Fruit fly (Drosophila melanogaster) whole organism, embryonic: ENCODE results near the gene sff.
A peak's percentile ranks its signal among the peaks of the same experiment; 100 is the strongest.

Source experiments
- Antp ChIP-seq: fragments of 200-800 bp; sonication (Bioruptor generic); optimal IDR thresholded peaks from 3 replicates; lab custom pipeline; 2016; ENCODE audit warnings: missing biosample characterization, missing genetic modification characterization
- B-H2 ChIP-seq: fragments of 200-800 bp; sonication (Bioruptor generic); optimal IDR thresholded peaks from 2 replicates; lab custom pipeline; 2018; ENCODE audit warnings: missing biosample characterization, mild to moderate bottlenecking, missing genetic modification characterization
- BtbVII ChIP-seq: fragments of 200-800 bp; sonication (Bioruptor generic); optimal IDR thresholded peaks from 3 replicates; lab custom pipeline; 2017; ENCODE audit warnings: missing biosample characterization, mild to moderate bottlenecking, missing genetic modification characterization
- CG1024 ChIP-seq: fragments of 200-800 bp; sonication (Bioruptor generic); IDR thresholded peaks from 2 replicates; pipeline ENCODE4 v1.3.6; 2022; ENCODE audit warnings: missing biosample characterization, missing genetic modification characterization
- CG10462 ChIP-seq: fragments of 200-800 bp; sonication (Bioruptor generic); optimal IDR thresholded peaks from 2 replicates; lab custom pipeline; 2016; ENCODE audit warnings: missing biosample characterization, missing genetic modification characterization
- CG12744 ChIP-seq: fragments of 200-800 bp; sonication (Bioruptor generic); optimal IDR thresholded peaks from 2 replicates; lab custom pipeline; 2016; ENCODE audit warnings: missing biosample characterization, missing genetic modification characterization
- CG12942 ChIP-seq: fragments of 200-800 bp; sonication (Bioruptor generic); optimal IDR thresholded peaks from 3 replicates; lab custom pipeline; 2016; ENCODE audit warnings: missing biosample characterization, missing genetic modification characterization
- CG13775 ChIP-seq: fragments of 200-800 bp; sonication (Bioruptor generic); optimal IDR thresholded peaks from 3 replicates; lab custom pipeline; 2017; ENCODE audit warnings: missing biosample characterization, mild to moderate bottlenecking, missing genetic modification characterization
- CG14014 ChIP-seq: fragments of 200-800 bp; sonication (Bioruptor generic); IDR thresholded peaks from 2 replicates; pipeline ENCODE4 v1.3.6; 2022; ENCODE audit warnings: missing biosample characterization, missing genetic modification characterization
- CG17568 ChIP-seq: fragments of 200-800 bp; sonication (Bioruptor generic); optimal IDR thresholded peaks from 2 replicates; lab custom pipeline; 2018; ENCODE audit warnings: missing biosample characterization, mild to moderate bottlenecking, missing genetic modification characterization, moderate library complexity
- CG18619 ChIP-seq: fragments of 200-800 bp; sonication (Bioruptor generic); optimal IDR thresholded peaks from 3 replicates; lab custom pipeline; 2017; ENCODE audit warnings: missing biosample characterization, mild to moderate bottlenecking, missing genetic modification characterization
- CG18764 ChIP-seq: fragments of 200-800 bp; sonication (Bioruptor generic); optimal IDR thresholded peaks from 3 replicates; lab custom pipeline; 2016; ENCODE audit warnings: missing biosample characterization, missing genetic modification characterization
- CG3163 ChIP-seq: fragments of 200-800 bp; sonication (Bioruptor generic); optimal IDR thresholded peaks from 3 replicates; lab custom pipeline; 2016; ENCODE audit warnings: missing biosample characterization, missing genetic modification characterization
- CG33557 ChIP-seq: fragments of 200-800 bp; sonication (Bioruptor generic); optimal IDR thresholded peaks from 2 replicates; lab custom pipeline; 2019; ENCODE audit warnings: missing biosample characterization, mild to moderate bottlenecking, missing genetic modification characterization, moderate library complexity
- CG34422 ChIP-seq: fragments of 200-800 bp; sonication (Bioruptor generic); IDR thresholded peaks from 3 replicates; pipeline ENCODE4 v1.3.6; 2022; ENCODE audit warnings: missing biosample characterization, missing genetic modification characterization
- CG3726 ChIP-seq: fragments of 200-800 bp; sonication (Bioruptor generic); IDR thresholded peaks from 3 replicates; pipeline ENCODE4, ENCODE4 v1.3.6; 2022; ENCODE audit warnings: missing biosample characterization, missing genetic modification characterization
- CG4424 ChIP-seq: fragments of 200-800 bp; sonication (Bioruptor generic); optimal IDR thresholded peaks from 3 replicates; lab custom pipeline; 2016; ENCODE audit warnings: missing biosample characterization, missing genetic modification characterization
- CG4617 ChIP-seq: fragments of 200-800 bp; sonication (Bioruptor generic); optimal IDR thresholded peaks from 3 replicates; lab custom pipeline; 2016; ENCODE audit warnings: missing biosample characterization, missing genetic modification characterization, borderline replicate concordance
- CG6765 ChIP-seq: fragments of 200-800 bp; sonication (Bioruptor generic); optimal IDR thresholded peaks from 3 replicates; lab custom pipeline; 2017; ENCODE audit warnings: missing biosample characterization, mild to moderate bottlenecking, missing genetic modification characterization
- CG6791 ChIP-seq: fragments of 200-800 bp; sonication (Bioruptor generic); IDR thresholded peaks from 3 replicates; pipeline ENCODE4 v1.3.6; 2022; ENCODE audit warnings: missing biosample characterization, missing genetic modification characterization; ENCODE audit not compliant: partially characterized antibody
- CG7357 ChIP-seq: fragments of 200-800 bp; sonication (Bioruptor generic); IDR thresholded peaks from 3 replicates; pipeline ENCODE4 v1.3.6; 2022; ENCODE audit warnings: missing biosample characterization, missing genetic modification characterization
- CG8765 ChIP-seq: fragments of 200-800 bp; sonication (Bioruptor generic); IDR thresholded peaks from 2 replicates; pipeline ENCODE4 v1.3.6; 2022; ENCODE audit warnings: missing biosample characterization, missing genetic modification characterization
- CG8944 ChIP-seq: fragments of 200-800 bp; sonication (Bioruptor generic); optimal IDR thresholded peaks from 3 replicates; lab custom pipeline; 2016; ENCODE audit warnings: missing biosample characterization, missing genetic modification characterization
- CG9817 ChIP-seq: fragments of 200-800 bp; sonication (Bioruptor generic); optimal IDR thresholded peaks from 2 replicates; lab custom pipeline; 2018; ENCODE audit warnings: missing biosample characterization, mild to moderate bottlenecking, missing genetic modification characterization, moderate library complexity
- Dip2 ChIP-seq: fragments of 200-800 bp; sonication (Bioruptor generic); IDR thresholded peaks from 2 replicates; pipeline ENCODE4 v1.3.6; 2022; ENCODE audit warnings: missing biosample characterization, missing genetic modification characterization
- Dp ChIP-seq: fragments of 200-800 bp; sonication (Bioruptor generic); optimal IDR thresholded peaks from 2 replicates; lab custom pipeline; 2018; ENCODE audit warnings: missing biosample characterization, mild to moderate bottlenecking, missing genetic modification characterization, moderate library complexity
- Ets97D ChIP-seq: fragments of 200-800 bp; sonication (Bioruptor generic); optimal IDR thresholded peaks from 3 replicates; lab custom pipeline; 2016; ENCODE audit warnings: missing biosample characterization, missing genetic modification characterization
- Fer3 ChIP-seq: fragments of 200-800 bp; sonication (Bioruptor generic); optimal IDR thresholded peaks from 2 replicates; lab custom pipeline; 2018; ENCODE audit warnings: missing biosample characterization, mild to moderate bottlenecking, missing genetic modification characterization, moderate library complexity
- HLH54F ChIP-seq: fragments of 200-800 bp; sonication (Bioruptor generic); optimal IDR thresholded peaks from 3 replicates; lab custom pipeline; 2016; ENCODE audit warnings: missing biosample characterization, missing genetic modification characterization
- HLHmδ ChIP-seq: fragments of 200-800 bp; sonication (Bioruptor generic); optimal IDR thresholded peaks from 2 replicates; lab custom pipeline; 2018; ENCODE audit warnings: missing biosample characterization, mild to moderate bottlenecking, missing genetic modification characterization, moderate library complexity
- Hr51 ChIP-seq, 2 experiments: fragments of 200-800 bp; sonication (Bioruptor generic); optimal IDR thresholded peaks; 2 replicates in 1 of 2; 3 replicates in 1 of 2; lab custom pipeline; 2016 to 2018; ENCODE audit warnings: missing biosample characterization in 2 of 2, missing genetic modification characterization in 2 of 2, mild to moderate bottlenecking in 1 of 2, moderate library complexity in 1 of 2
- Rfx ChIP-seq: fragments of 200-800 bp; sonication (Bioruptor generic); IDR thresholded peaks from 2 replicates; pipeline ENCODE4 v1.3.6; 2022; ENCODE audit warnings: missing biosample characterization, missing genetic modification characterization
- ara ChIP-seq: fragments of 200-800 bp; sonication (Bioruptor generic); IDR thresholded peaks from 2 replicates; pipeline ENCODE4 v1.3.6; 2022; ENCODE audit warnings: missing biosample characterization, missing genetic modification characterization
- chn ChIP-seq: fragments of 200-800 bp; sonication (Bioruptor generic); optimal IDR thresholded peaks from 2 replicates; lab custom pipeline; 2016; ENCODE audit warnings: missing biosample characterization, missing genetic modification characterization
- corto ChIP-seq: fragments of 200-800 bp; sonication (Bioruptor generic); optimal IDR thresholded peaks from 2 replicates; lab custom pipeline; 2016; ENCODE audit warnings: missing biosample characterization, mild to moderate bottlenecking, missing genetic modification characterization, moderate library complexity
- dm ChIP-seq: fragments of 200-800 bp; sonication (Bioruptor generic); optimal IDR thresholded peaks from 3 replicates; lab custom pipeline; 2016; ENCODE audit warnings: missing biosample characterization, missing genetic modification characterization
- dmrt11E ChIP-seq: fragments of 200-800 bp; sonication (Bioruptor generic); optimal IDR thresholded peaks from 3 replicates; lab custom pipeline; 2018; ENCODE audit warnings: missing biosample characterization, mild to moderate bottlenecking, missing genetic modification characterization, moderate library complexity
- dmrt99B ChIP-seq: fragments of 200-800 bp; sonication (Bioruptor generic); optimal IDR thresholded peaks from 2 replicates; lab custom pipeline; 2018; ENCODE audit warnings: missing biosample characterization, mild to moderate bottlenecking, missing genetic modification characterization, moderate library complexity
- dysf ChIP-seq: fragments of 200-800 bp; sonication (Bioruptor generic); IDR thresholded peaks from 3 replicates; pipeline ENCODE4 v1.3.6; 2022; ENCODE audit warnings: missing biosample characterization, missing genetic modification characterization
- grau ChIP-seq: fragments of 200-800 bp; optimal IDR thresholded peaks from 3 replicates; lab custom pipeline; 2019; ENCODE audit warnings: missing biosample characterization, mild to moderate bottlenecking, missing genetic modification characterization, moderate library complexity
- ken ChIP-seq: fragments of 200-800 bp; sonication (Bioruptor generic); IDR thresholded peaks from 3 replicates; pipeline ENCODE4 v1.3.6; 2022; ENCODE audit warnings: missing biosample characterization, missing genetic modification characterization
- peb ChIP-seq: fragments of 200-800 bp; sonication (Bioruptor generic); IDR thresholded peaks from 2 replicates; pipeline ENCODE4 v1.3.6; 2022; ENCODE audit warnings: missing biosample characterization, missing genetic modification characterization
- ro ChIP-seq: fragments of 200-800 bp; sonication (Bioruptor generic); IDR thresholded peaks from 2 replicates; pipeline ENCODE4 v1.3.6; 2022; ENCODE audit warnings: missing biosample characterization, missing genetic modification characterization
- stwl ChIP-seq: fragments of 200-800 bp; sonication (Bioruptor generic); optimal IDR thresholded peaks from 3 replicates; lab custom pipeline; 2018; ENCODE audit warnings: missing biosample characterization, mild to moderate bottlenecking, missing genetic modification characterization, moderate library complexity
- tgo ChIP-seq: fragments of 200-800 bp; sonication (Bioruptor generic); IDR thresholded peaks from 3 replicates; pipeline ENCODE4 v1.3.6; 2022; ENCODE audit warnings: missing biosample characterization, missing genetic modification characterization
- tup ChIP-seq: fragments of 200-800 bp; sonication (Bioruptor generic); optimal IDR thresholded peaks from 2 replicates; lab custom pipeline; 2016; ENCODE audit warnings: missing biosample characterization, mild to moderate bottlenecking, missing genetic modification characterization, moderate library complexity
- twi ChIP-seq: fragments of 200-800 bp; optimal IDR thresholded peaks from 2 replicates; lab custom pipeline; 2019; ENCODE audit warnings: missing biosample characterization, mild to moderate bottlenecking, missing genetic modification characterization, moderate library complexity
- vfl ChIP-seq: fragments of 200-800 bp; sonication (Bioruptor generic); optimal IDR thresholded peaks from 2 replicates; lab custom pipeline; 2016; ENCODE audit warnings: missing biosample characterization, missing genetic modification characterization
- wdn ChIP-seq: fragments of 200-800 bp; sonication (Bioruptor generic); IDR thresholded peaks from 2 replicates; pipeline ENCODE4 v1.3.6; 2022; ENCODE audit warnings: missing biosample characterization, missing genetic modification characterization
- zen ChIP-seq: fragments of 200-800 bp; sonication (Bioruptor generic); optimal IDR thresholded peaks from 3 replicates; lab custom pipeline; 2018; ENCODE audit warnings: missing biosample characterization, mild to moderate bottlenecking, missing genetic modification characterization, moderate library complexity

Gene sff

DNA sequence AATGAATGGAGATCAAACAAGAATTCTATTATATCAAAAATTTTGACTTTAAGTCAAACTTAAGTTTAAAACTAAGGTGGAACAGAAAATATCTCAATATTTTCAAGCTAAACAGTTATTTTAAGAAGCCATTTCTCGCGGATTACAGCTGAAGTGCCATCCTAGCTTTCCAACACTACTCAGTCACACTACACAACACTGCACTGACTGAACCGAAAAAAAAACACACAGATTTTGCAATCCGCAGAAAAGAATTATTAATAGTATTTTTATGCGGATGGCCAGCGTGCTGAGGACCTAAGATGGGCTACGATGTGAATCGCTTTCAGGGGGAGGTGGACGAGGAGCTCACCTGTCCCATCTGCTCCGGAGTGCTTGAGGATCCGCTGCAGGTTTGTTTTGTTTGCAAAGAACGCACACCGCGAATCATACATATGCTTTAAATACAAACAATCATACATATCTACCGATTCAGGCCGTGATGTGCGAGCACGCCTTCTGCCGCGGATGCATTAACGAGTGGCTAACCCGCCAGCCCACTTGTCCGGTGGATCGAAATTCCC, 31.9 kb upstream of the sff start, which contains the start of gene elgi (continued):
- peak; percentile 71 for TF ChIP-seq Antp (GFP tag; lab: Kevin White, UChicago)
- TF ChIP-seq Rfx (GFP tag; lab: Robert Waterston, UW), result peak; percentile 85
- peak; percentile 12 for TF ChIP-seq zen
- TF ChIP-seq dmrt11E, result peak; percentile 14
- peak; percentile 51 for TF ChIP-seq CG3163 (GFP tag; lab: Kevin White, UChicago)
- no peak for TF ChIP-seq wdn (GFP tag; lab: Robert Waterston, UW)
- peak; percentile 8 for TF ChIP-seq Dp (GFP tag; lab: Kevin White, UChicago)
- no peak for TF ChIP-seq CG7357 (GFP tag; lab: Robert Waterston, UW)
- TF ChIP-seq CG4617 (GFP tag; lab: Kevin White, UChicago), result peak; percentile 86
- peak; percentile 67 for TF ChIP-seq HLH54F
- peak; percentile 89 for TF ChIP-seq stwl (tag; lab: Kevin White, UChicago)
- peak; percentile 51 for TF ChIP-seq vfl (GFP tag; lab: Kevin White, UChicago)
- peak; percentile 1 for TF ChIP-seq corto
- peak; percentile 57 for TF ChIP-seq CG9817 (tag; lab: Kevin White, UChicago)
- TF ChIP-seq CG12744 (GFP tag; lab: Kevin White, UChicago), result peak; percentile 18
- no peak for TF ChIP-seq Dip2 (GFP tag; lab: Robert Waterston, UW)
- TF ChIP-seq Ets97D (GFP tag; lab: Kevin White, UChicago), result peak; percentile 53
- TF ChIP-seq CG14014, result 0 out of 2 replicates have a peak, but pooled peaks have one; percentile 22
- peak; percentile 46; the same call in 1 of the 3 replicates for TF ChIP-seq CG34422 (GFP tag; lab: Robert Waterston, UW)
- TF ChIP-seq CG17568 (GFP tag; lab: Kevin White, UChicago), result no peak
- TF ChIP-seq dysf (GFP tag; lab: Robert Waterston, UW), result peak; percentile 58; the same call in 2 of the 3 replicates
- TF ChIP-seq CG3726 (GFP tag; lab: Robert Waterston, UW), result no peak
- peak; percentile 23 for TF ChIP-seq CG13775 (GFP tag; lab: Kevin White, UChicago)
- peak; percentile 5 for TF ChIP-seq CG10462
- TF ChIP-seq ro (GFP tag; lab: Robert Waterston, UW), result no peak
- peak; percentile 75 for TF ChIP-seq B-H2 (GFP tag; lab: Kevin White, UChicago)
- peak; percentile 30 for TF ChIP-seq CG33557
- peak; percentile 37 for TF ChIP-seq CG18764 (GFP tag; lab: Kevin White, UChicago)
- TF ChIP-seq HLHmδ (GFP tag; lab: Kevin White, UChicago), result no peak
- TF ChIP-seq grau, result peak; percentile 41
- peak; percentile 27 for TF ChIP-seq CG6765 (GFP tag; lab: Kevin White, UChicago)
- TF ChIP-seq Fer3, result peak; percentile 26
- 0 out of 3 replicates have a peak, but pooled peaks have one; percentile 25 for TF ChIP-seq tgo (GFP tag; lab: Robert Waterston, UW)
- TF ChIP-seq CG18619 (GFP tag; lab: Kevin White, UChicago), result peak; percentile 39
- TF ChIP-seq dmrt99B, result no peak
- peak; percentile 38 for TF ChIP-seq CG8944
- TF ChIP-seq CG8765 (GFP tag; lab: Robert Waterston, UW), result no peak
- peak; percentile 11 for TF ChIP-seq dm (GFP tag; lab: Kevin White, UChicago)
- peak; percentile 74; the same call in 2 of the 3 replicates for TF ChIP-seq ken (GFP tag; lab: Robert Waterston, UW)
- peak; percentile 13 for TF ChIP-seq twi
- TF ChIP-seq Hr51 (GFP tag; optimal IDR thresholded peaks at IDR 0.05; lab: Kevin White, UChicago), result peak in 1 of 2 experiments; percentile 61
- no peak for TF ChIP-seq peb (GFP tag; lab: Robert Waterston, UW)
- peak; percentile 38 for TF ChIP-seq tup (GFP tag; lab: Kevin White, UChicago)
- TF ChIP-seq CG12942, result peak; percentile 51
- TF ChIP-seq CG6791 (GFP tag; lab: Robert Waterston, UW), result 0 out of 3 replicates have a peak, but pooled peaks have one; percentile 11
- peak; percentile 35 for TF ChIP-seq CG1024 (GFP tag; lab: Robert Waterston, UW)
- TF ChIP-seq chn (GFP tag; lab: Kevin White, UChicago), result peak; percentile 46
- TF ChIP-seq CG4424 (GFP tag; lab: Kevin White, UChicago), result peak; percentile 40
- TF ChIP-seq ara (GFP tag; lab: Robert Waterston, UW), result 0 out of 2 replicates have a peak, but pooled peaks have one; percentile 17
- no peak for TF ChIP-seq BtbVII
